Worm (Caenorhabditis elegans) whole organism, late embryonic: ENCODE results near the gene fbxb-19.

Source experiments
- C38D4.7 ChIP-seq: fragments of 200-800 bp; sonication (Bioruptor generic); optimal IDR thresholded peaks from 2 replicates; lab custom pipeline; 2018; ENCODE audit warnings: mild to moderate bottlenecking, missing genetic modification characterization, moderate library complexity, missing compliant biosample characterization
- K09A11.1 ChIP-seq: sonication (generic microtip); optimal IDR thresholded peaks from 2 replicates; lab custom pipeline; 2017; ENCODE audit warnings: antibody characterized with exemption, mild to moderate bottlenecking, missing genetic modification characterization, missing compliant biosample characterization; ENCODE audit not compliant: insufficient read depth
- ama-1 ChIP-seq: fragments of 150-350 bp; optimal IDR thresholded peaks from 2 replicates; lab custom pipeline; 2014
- ceh-18 ChIP-seq: sonication (generic microtip); optimal IDR thresholded peaks from 2 replicates; lab custom pipeline; 2016; ENCODE audit warnings: missing genetic modification characterization, missing compliant biosample characterization
- ceh-19 ChIP-seq: fragments of 200-800 bp; sonication (Bioruptor generic); optimal IDR thresholded peaks from 2 replicates; lab custom pipeline; 2018; ENCODE audit warnings: mild to moderate bottlenecking, missing genetic modification characterization, missing compliant biosample characterization
- ceh-2 ChIP-seq: sonication (generic microtip); optimal IDR thresholded peaks from 2 replicates; lab custom pipeline; 2016; ENCODE audit warnings: missing genotype, missing genetic modification characterization, missing compliant biosample characterization
- ceh-22 ChIP-seq: sonication (generic microtip); optimal IDR thresholded peaks from 2 replicates; lab custom pipeline; 2017; ENCODE audit warnings: missing biosample characterization, missing genetic modification characterization
- ceh-24 ChIP-seq: sonication (generic microtip); optimal IDR thresholded peaks from 2 replicates; lab custom pipeline; 2016; ENCODE audit warnings: mild to moderate bottlenecking, missing genetic modification characterization, missing compliant biosample characterization
- ceh-31 ChIP-seq: sonication (generic microtip); optimal IDR thresholded peaks from 2 replicates; lab custom pipeline; 2016; ENCODE audit warnings: missing genetic modification characterization, missing compliant biosample characterization
- ceh-34 ChIP-seq: sonication (generic microtip); optimal IDR thresholded peaks from 2 replicates; lab custom pipeline; 2016; ENCODE audit warnings: mild to moderate bottlenecking, missing genetic modification characterization, missing compliant biosample characterization
- ceh-48 ChIP-seq: sonication (generic microtip); optimal IDR thresholded peaks from 2 replicates; lab custom pipeline; 2016; ENCODE audit warnings: missing genetic modification characterization, inconsistent platforms, missing compliant biosample characterization
- ceh-9 ChIP-seq: sonication (generic microtip); optimal IDR thresholded peaks from 2 replicates; lab custom pipeline; 2016; ENCODE audit warnings: mild to moderate bottlenecking, missing genetic modification characterization, inconsistent platforms, missing compliant biosample characterization
- elt-2 ChIP-seq: sonication (generic microtip); optimal IDR thresholded peaks from 2 replicates; lab custom pipeline; 2016; ENCODE audit warnings: missing genetic modification reagents, missing genetic modification characterization, missing compliant biosample characterization
- elt-4 ChIP-seq: sonication (generic microtip); optimal IDR thresholded peaks from 2 replicates; lab custom pipeline; 2016; ENCODE audit warnings: missing genetic modification characterization, missing compliant biosample characterization
- ets-4 ChIP-seq: sonication (generic microtip); optimal IDR thresholded peaks from 2 replicates; lab custom pipeline; 2016; ENCODE audit warnings: missing genetic modification characterization, missing compliant biosample characterization
- eyg-1 ChIP-seq: sonication (generic microtip); optimal IDR thresholded peaks from 2 replicates; lab custom pipeline; 2016; ENCODE audit warnings: missing genotype, missing genetic modification characterization, missing compliant biosample characterization
- fax-1 ChIP-seq: sonication (generic microtip); optimal IDR thresholded peaks from 2 replicates; lab custom pipeline; 2016; ENCODE audit warnings: missing genotype, missing genetic modification characterization, missing compliant biosample characterization
- hlh-13 ChIP-seq: fragments of 200-800 bp; sonication (Bioruptor generic); optimal IDR thresholded peaks from 2 replicates; lab custom pipeline; 2018; ENCODE audit warnings: mild to moderate bottlenecking, missing genetic modification characterization, missing compliant biosample characterization
- hlh-15 ChIP-seq: sonication (generic microtip); optimal IDR thresholded peaks from 2 replicates; lab custom pipeline; 2016; ENCODE audit warnings: missing genetic modification characterization, missing compliant biosample characterization
- hlh-30 ChIP-seq: sonication (generic microtip); optimal IDR thresholded peaks from 2 replicates; lab custom pipeline; 2017; ENCODE audit warnings: antibody characterized with exemption, missing genetic modification characterization, missing compliant biosample characterization; ENCODE audit not compliant: insufficient read depth
- hlh-6 ChIP-seq: sonication (generic microtip); optimal IDR thresholded peaks from 2 replicates; lab custom pipeline; 2016; ENCODE audit warnings: missing genotype, missing genetic modification characterization, missing compliant biosample characterization
- hlh-8 ChIP-seq: sonication (generic microtip); optimal IDR thresholded peaks from 2 replicates; lab custom pipeline; 2016; ENCODE audit warnings: missing genotype, missing genetic modification characterization, missing compliant biosample characterization
- lim-6 ChIP-seq: sonication (generic microtip); optimal IDR thresholded peaks from 2 replicates; lab custom pipeline; 2016; ENCODE audit warnings: missing genetic modification characterization, missing compliant biosample characterization
- madf-2 ChIP-seq: sonication (generic microtip); optimal IDR thresholded peaks from 2 replicates; lab custom pipeline; 2017; ENCODE audit warnings: missing genetic modification characterization, missing compliant biosample characterization
- nfya-1 ChIP-seq: sonication (generic microtip); optimal IDR thresholded peaks from 2 replicates; lab custom pipeline; 2017; ENCODE audit warnings: missing genetic modification characterization, mild to moderate bottlenecking, missing compliant biosample characterization, antibody characterized with exemption, moderate library complexity
- nhr-11 ChIP-seq: fragments of 150-350 bp; optimal IDR thresholded peaks from 2 replicates; lab custom pipeline; 2014; ENCODE audit warnings: missing biosample characterization, missing genetic modification characterization
- odd-2 ChIP-seq: sonication (generic microtip); optimal IDR thresholded peaks from 2 replicates; lab custom pipeline; 2017; ENCODE audit warnings: antibody characterized with exemption, mild to moderate bottlenecking, missing genetic modification characterization, missing compliant biosample characterization
- pag-3 ChIP-seq: sonication (generic microtip); optimal IDR thresholded peaks from 2 replicates; lab custom pipeline; 2016; ENCODE audit warnings: missing compliant biosample characterization, missing genetic modification characterization, borderline replicate concordance
- pax-1 ChIP-seq: fragments of 150-350 bp; optimal IDR thresholded peaks from 2 replicates; lab custom pipeline; 2014; ENCODE audit warnings: missing biosample characterization, missing genetic modification characterization
- pha-4 ChIP-seq: fragments of 150-350 bp; optimal IDR thresholded peaks from 2 replicates; lab custom pipeline; 2018; ENCODE audit warnings: missing biosample characterization, missing genetic modification reagents, missing genetic modification characterization
- pqm-1 ChIP-seq: sonication (generic microtip); optimal IDR thresholded peaks from 2 replicates; lab custom pipeline; 2016; ENCODE audit warnings: missing genetic modification characterization, missing compliant biosample characterization
- pros-1 ChIP-seq: fragments of 150-350 bp; optimal IDR thresholded peaks from 2 replicates; lab custom pipeline; 2014; ENCODE audit warnings: missing biosample characterization, missing genetic modification reagents, missing genetic modification characterization
- rnt-1 ChIP-seq: sonication (generic microtip); optimal IDR thresholded peaks from 2 replicates; lab custom pipeline; 2016; ENCODE audit warnings: missing genetic modification characterization, missing compliant biosample characterization
- sox-2 ChIP-seq: fragments of 200-800 bp; sonication (Bioruptor generic); IDR thresholded peaks from 2 replicates; pipeline ENCODE4 v1.3.6; 2022; ENCODE audit warnings: missing genetic modification reagents, missing genetic modification characterization, missing compliant biosample characterization
- tbx-2 ChIP-seq: sonication (generic microtip); optimal IDR thresholded peaks from 2 replicates; lab custom pipeline; 2016; ENCODE audit warnings: missing genetic modification characterization, missing compliant biosample characterization
- tbx-7 ChIP-seq: sonication (generic microtip); optimal IDR thresholded peaks from 2 replicates; lab custom pipeline; 2016; ENCODE audit warnings: missing genotype, missing genetic modification characterization, missing compliant biosample characterization
- ttx-3 ChIP-seq: sonication (generic microtip); optimal IDR thresholded peaks from 2 replicates; lab custom pipeline; 2016; ENCODE audit warnings: missing genetic modification reagents, missing genetic modification characterization, missing compliant biosample characterization
- unc-3 ChIP-seq, 2 experiments: fragments of 200-800 bp in 1 of 2; sonication (Bioruptor generic) in 1 of 2; sonication (generic microtip) in 1 of 2; conservative IDR thresholded peaks in 1 of 2; optimal IDR thresholded peaks in 1 of 2; 2 replicates each; pipeline versions ENCODE4 v1.3.6 to Lab custom; 2016 to 2022; ENCODE audit warnings: missing compliant biosample characterization in 2 of 2, missing genetic modification characterization in 2 of 2, missing genetic modification reagents in 1 of 2
- unc-42 ChIP-seq: sonication (generic microtip); optimal IDR thresholded peaks from 2 replicates; lab custom pipeline; 2016; ENCODE audit warnings: missing genotype, missing genetic modification characterization, missing compliant biosample characterization
- unc-55 ChIP-seq: sonication (generic microtip); optimal IDR thresholded peaks from 2 replicates; lab custom pipeline; 2017; ENCODE audit warnings: missing biosample characterization, missing genetic modification reagents, missing genetic modification characterization
- ztf-16 ChIP-seq: sonication (generic microtip); optimal IDR thresholded peaks from 2 replicates; lab custom pipeline; 2017; ENCODE audit warnings: missing genetic modification characterization, missing compliant biosample characterization

fbxb-19 gene

ce11 chrII:1688813-1689212 is at the start of gene fbxb-19, which contains the start of gene fbxb-18:
Gene fbxb-19, minus strand, starts transcription at chrII:1689181.
Gene fbxb-18, minus strand, starts transcription at chrII:1688913.
- no peak for TF ChIP-seq unc-55
- TF ChIP-seq tbx-2 (tag; lab: Kevin White, UChicago) = no peak
- no peak for TF ChIP-seq rnt-1 (tag; lab: Kevin White, UChicago)
- no peak for TF ChIP-seq ztf-16 (tag; lab: Kevin White, UChicago)
- TF ChIP-seq nhr-11 (tag; lab: Kevin White, UChicago) = no peak
- no peak for TF ChIP-seq ceh-22
- no peak for TF ChIP-seq K09A11.1 (tag; lab: Kevin White, UChicago)
- TF ChIP-seq C38D4.7 (GFP tag; lab: Kevin White, UChicago) = no peak
- TF ChIP-seq pros-1 (tag; lab: Kevin White, UChicago) = no peak
- TF ChIP-seq sox-2 (GFP tag; lab: Robert Waterston, UW) = no peak
- no peak for TF ChIP-seq pag-3 (tag; lab: Kevin White, UChicago)
- no peak for TF ChIP-seq ceh-48
- no peak for TF ChIP-seq hlh-8 (tag; lab: Kevin White, UChicago)
- no peak for TF ChIP-seq elt-2 (tag; lab: Kevin White, UChicago)
- no peak for TF ChIP-seq madf-2 (tag; lab: Kevin White, UChicago)
- TF ChIP-seq ceh-34 = no peak
- no peak for TF ChIP-seq ceh-24 (tag; lab: Kevin White, UChicago)
- no peak for TF ChIP-seq pha-4 (tag; lab: Kevin White, UChicago)
- TF ChIP-seq, all 69 proteins: peak for 0

- TF ChIP-seq ceh-31 (tag; lab: Kevin White, UChicago) = no peak
- no peak for TF ChIP-seq nfya-1 (tag; lab: Kevin White, UChicago)
- TF ChIP-seq ceh-19 (GFP tag; lab: Kevin White, UChicago) = no peak
- TF ChIP-seq hlh-13 = no peak
- no peak for TF ChIP-seq pqm-1
- TF ChIP-seq ama-1 = no peak
- TF ChIP-seq unc-42 (tag; lab: Kevin White, UChicago) = no peak
- TF ChIP-seq hlh-6 = no peak
- TF ChIP-seq K09A11.1 (tag; lab: Kevin White, UChicago) = no peak
- TF ChIP-seq unc-3 (GFP tag; conservative IDR thresholded peaks at IDR 0.05; lab: Robert Waterston, UW) = no peak
- TF ChIP-seq unc-3 (tag; optimal IDR thresholded peaks at IDR 0.05; lab: Kevin White, UChicago) = no peak
- TF ChIP-seq ceh-48 = no peak
- TF ChIP-seq eyg-1 (tag; lab: Kevin White, UChicago) = no peak
- no peak for TF ChIP-seq ets-4 (tag; lab: Kevin White, UChicago)
- TF ChIP-seq elt-4 = no peak
- no peak for TF ChIP-seq ceh-18 (tag; lab: Kevin White, UChicago)
- TF ChIP-seq fax-1 = no peak
- TF ChIP-seq odd-2 = no peak
- TF ChIP-seq ceh-9 (tag; lab: Kevin White, UChicago) = no peak
- no peak for TF ChIP-seq pros-1 (tag; lab: Kevin White, UChicago)
These were observed 47.4 kb upstream of the fbxb-19 start, which contains the start of gene ceh-83 for ce11 chrII:1736353-1736752. Gene ceh-83, minus strand, starts transcription at chrII:1736533.

- TF ChIP-seq tbx-7 (tag; lab: Kevin White, UChicago) (no peak), elt-2 (tag; lab: Kevin White, UChicago) (no peak), ceh-2 (tag; lab: Kevin White, UChicago) (no peak), hlh-30 (tag; lab: Kevin White, UChicago) (no peak), unc-42 (tag; lab: Kevin White, UChicago) (no peak), madf-2 (tag; lab: Kevin White, UChicago) (no peak), pax-1 (tag; lab: Kevin White, UChicago) (no peak), hlh-15 (tag; lab: Kevin White, UChicago) (no peak), pros-1 (tag; lab: Kevin White, UChicago) (no peak), ttx-3 (no peak), nfya-1 (tag; lab: Kevin White, UChicago) (no peak), lim-6 (tag; lab: Kevin White, UChicago) (no peak)
These were observed 46.2 kb upstream of the fbxb-19 start for ce11 chrII:1735145-1735544.
